Worm (Caenorhabditis elegans) whole organism, midembryonic: ENCODE data around the gene asah-2.

ENCODE experiments used
- T22C8.4 ChIP-seq: fragments of 200-800 bp; sonication (Bioruptor generic); IDR thresholded peaks from 2 replicates; pipeline ENCODE4 v1.3.6; 2022; ENCODE audit warnings: missing genetic modification characterization, missing compliant biosample characterization
- cog-1 ChIP-seq: sonication (generic microtip); optimal IDR thresholded peaks from 2 replicates; lab custom pipeline; 2016; ENCODE audit warnings: missing genetic modification characterization, missing compliant biosample characterization
- flt-1 ChIP-seq: fragments of 200-800 bp; sonication (Bioruptor generic); IDR thresholded peaks from 2 replicates; pipeline ENCODE4 v1.3.6; 2022; ENCODE audit warnings: missing genetic modification characterization, missing compliant biosample characterization
- klf-2 ChIP-seq: fragments of 200-800 bp; sonication (Bioruptor generic); conservative IDR thresholded peaks from 2 replicates; pipeline ENCODE4 v1.3.6; 2022; ENCODE audit warnings: missing genetic modification reagents, missing genetic modification characterization, missing compliant biosample characterization
- med-1 ChIP-seq: sonication (generic microtip); optimal IDR thresholded peaks from 2 replicates; lab custom pipeline; 2017; ENCODE audit warnings: missing genetic modification characterization, mild to moderate bottlenecking, missing compliant biosample characterization, antibody characterized with exemption, missing genetic modification reagents; ENCODE audit not compliant: insufficient read depth
- ref-1 ChIP-seq: fragments of 200-800 bp; sonication (Bioruptor generic); conservative IDR thresholded peaks from 2 replicates; pipeline ENCODE4 v1.3.6; 2022; ENCODE audit warnings: missing genetic modification reagents, missing genetic modification characterization, missing compliant biosample characterization
- tab-1 ChIP-seq: fragments of 200-800 bp; sonication (Bioruptor generic); IDR thresholded peaks from 2 replicates; pipeline ENCODE4 v1.3.6; 2022; ENCODE audit warnings: missing genetic modification characterization, missing compliant biosample characterization
- ztf-23 ChIP-seq: fragments of 200-800 bp; sonication (Bioruptor generic); IDR thresholded peaks from 2 replicates; pipeline ENCODE4 v1.3.6; 2022; ENCODE audit warnings: missing genetic modification reagents, missing genetic modification characterization, missing compliant biosample characterization
- ztf-29 ChIP-seq: fragments of 200-800 bp; sonication (Bioruptor generic); IDR thresholded peaks from 2 replicates; pipeline ENCODE4 v1.3.6; 2022; ENCODE audit warnings: missing genetic modification reagents, missing genetic modification characterization, missing compliant biosample characterization

- TF ChIP-seq klf-2 (GFP tag; lab: Robert Waterston, UW): no peak
- TF ChIP-seq flt-1 (GFP tag; lab: Robert Waterston, UW): no peak
- no peak for TF ChIP-seq T22C8.4 (GFP tag; lab: Robert Waterston, UW)
- TF ChIP-seq tab-1 (GFP tag; lab: Robert Waterston, UW): no peak
- no peak for TF ChIP-seq ztf-29 (GFP tag; lab: Robert Waterston, UW)
- TF ChIP-seq ref-1 (GFP tag; lab: Robert Waterston, UW): no peak
- TF ChIP-seq ztf-23 (GFP tag; lab: Robert Waterston, UW): no peak
- no peak for TF ChIP-seq cog-1 (tag; lab: Kevin White, UChicago)
- no peak for TF ChIP-seq med-1 (GFP tag; lab: Kevin White, UChicago)
Measured at ce11 chrII:10099072-10099471, 40.3 kb upstream of the asah-2 start.
